Worm (Caenorhabditis elegans) whole organism, L2 larva: Measurements from ENCODE around the gene Y41C4A.11.

Source experiments
- C34F6.9 ChIP-seq: fragments of 150-350 bp; optimal IDR thresholded peaks from 2 replicates; lab custom pipeline; 2014; ENCODE audit warnings: missing biosample characterization, missing genetic modification characterization
- F13H6.1 ChIP-seq: sonication (generic microtip); optimal IDR thresholded peaks from 2 replicates; lab custom pipeline; 2016; ENCODE audit warnings: missing genetic modification characterization, missing compliant biosample characterization
- R02D3.7 ChIP-seq: fragments of 150-350 bp; optimal IDR thresholded peaks from 2 replicates; lab custom pipeline; 2014; ENCODE audit warnings: missing biosample characterization, missing genetic modification characterization
- Y55F3AM.14 ChIP-seq: fragments of 200-800 bp; sonication (Bioruptor generic); optimal IDR thresholded peaks from 2 replicates; lab custom pipeline; 2018; ENCODE audit warnings: mild to moderate bottlenecking, missing genetic modification characterization, missing compliant biosample characterization
- ama-1 ChIP-seq: fragments of 150-350 bp; optimal IDR thresholded peaks from 2 replicates; lab custom pipeline; 2018; ENCODE audit warnings: inconsistent platforms
- blmp-1 ChIP-seq: sonication (generic microtip); optimal IDR thresholded peaks from 2 replicates; lab custom pipeline; 2017; ENCODE audit warnings: missing genetic modification characterization, mild to moderate bottlenecking, missing compliant biosample characterization, antibody characterized with exemption, moderate library complexity; ENCODE audit not compliant: insufficient read depth
- ceh-16 ChIP-seq: fragments of 150-350 bp; optimal IDR thresholded peaks from 2 replicates; lab custom pipeline; 2014; ENCODE audit warnings: missing biosample characterization, missing genetic modification characterization
- ceh-82 ChIP-seq: fragments of 150-350 bp; optimal IDR thresholded peaks from 2 replicates; lab custom pipeline; 2014; ENCODE audit warnings: missing biosample characterization, missing genetic modification characterization
- crh-2 ChIP-seq: sonication (generic microtip); optimal IDR thresholded peaks from 2 replicates; lab custom pipeline; 2017; ENCODE audit warnings: missing biosample characterization, missing genetic modification characterization
- dmd-4 ChIP-seq: sonication (generic microtip); optimal IDR thresholded peaks from 2 replicates; lab custom pipeline; 2017; ENCODE audit warnings: missing biosample characterization, missing genetic modification characterization
- egl-27 ChIP-seq: sonication (generic microtip); optimal IDR thresholded peaks from 3 replicates; lab custom pipeline; 2017; ENCODE audit warnings: missing biosample characterization, missing genetic modification reagents, missing genetic modification characterization
- elt-1 ChIP-seq: fragments of 150-350 bp; optimal IDR thresholded peaks from 2 replicates; lab custom pipeline; 2014; ENCODE audit warnings: missing biosample characterization, missing genetic modification characterization
- fos-1 ChIP-seq: fragments of 150-350 bp; optimal IDR thresholded peaks from 2 replicates; lab custom pipeline; 2014; ENCODE audit warnings: missing biosample characterization, missing genetic modification characterization
- gmeb-1 ChIP-seq: fragments of 150-350 bp; optimal IDR thresholded peaks from 2 replicates; lab custom pipeline; 2014; ENCODE audit warnings: missing biosample characterization, missing genetic modification characterization
- lin-11 ChIP-seq: fragments of 150-350 bp; sonication (generic microtip); optimal IDR thresholded peaks from 2 replicates; lab custom pipeline; 2014; ENCODE audit warnings: missing biosample characterization, missing genetic modification characterization, inconsistent platforms, mixed read lengths
- lin-13 ChIP-seq: fragments of 150-350 bp; optimal IDR thresholded peaks from 2 replicates; lab custom pipeline; 2014; ENCODE audit warnings: missing biosample characterization, missing genetic modification reagents, missing genetic modification characterization
- lsy-2 ChIP-seq, 2 experiments: fragments of 150-350 bp in 1 of 2; sonication (generic microtip) in 1 of 2; optimal IDR thresholded peaks; 2 replicates each; lab custom pipeline; 2014 to 2017; ENCODE audit warnings: missing biosample characterization in 2 of 2, missing genetic modification characterization in 2 of 2
- mab-5 ChIP-seq: fragments of 150-350 bp; optimal IDR thresholded peaks from 2 replicates; lab custom pipeline; 2014; ENCODE audit warnings: missing biosample characterization, missing genetic modification characterization
- mbf-1 ChIP-seq: sonication (generic microtip); optimal IDR thresholded peaks from 2 replicates; lab custom pipeline; 2017; ENCODE audit warnings: missing biosample characterization, missing genetic modification characterization
- mdl-1 ChIP-seq, 2 experiments: fragments of 150-350 bp in 1 of 2; sonication (generic microtip) in 1 of 2; optimal IDR thresholded peaks; 2 replicates each; lab custom pipeline; 2017; ENCODE audit warnings: missing biosample characterization in 2 of 2, missing genetic modification characterization in 2 of 2
- nhr-11 ChIP-seq: fragments of 150-350 bp; optimal IDR thresholded peaks from 2 replicates; lab custom pipeline; 2014; ENCODE audit warnings: missing biosample characterization, missing genetic modification characterization
- nhr-12 ChIP-seq: fragments of 150-350 bp; optimal IDR thresholded peaks from 2 replicates; lab custom pipeline; 2014; ENCODE audit warnings: missing biosample characterization, missing genetic modification characterization
- nhr-129 ChIP-seq: fragments of 150-350 bp; optimal IDR thresholded peaks from 2 replicates; lab custom pipeline; 2014; ENCODE audit warnings: missing biosample characterization, missing genetic modification characterization
- nhr-21 ChIP-seq: fragments of 150-350 bp; optimal IDR thresholded peaks from 2 replicates; lab custom pipeline; 2014; ENCODE audit warnings: missing biosample characterization, missing genetic modification characterization
- nhr-23 ChIP-seq: fragments of 150-350 bp; optimal IDR thresholded peaks from 2 replicates; lab custom pipeline; 2014; ENCODE audit warnings: missing biosample characterization, missing genetic modification reagents, missing genetic modification characterization
- nhr-237 ChIP-seq: fragments of 150-350 bp; optimal IDR thresholded peaks from 2 replicates; lab custom pipeline; 2014; ENCODE audit warnings: missing biosample characterization, missing genetic modification characterization
- nhr-25 ChIP-seq: fragments of 150-350 bp; sonication (generic microtip); optimal IDR thresholded peaks from 3 replicates; lab custom pipeline; 2014; ENCODE audit warnings: missing biosample characterization, missing genetic modification characterization
- nhr-6 ChIP-seq: fragments of 150-350 bp; optimal IDR thresholded peaks from 2 replicates; lab custom pipeline; 2014; ENCODE audit warnings: missing biosample characterization, missing genetic modification characterization
- nhr-77 ChIP-seq: fragments of 150-350 bp; optimal IDR thresholded peaks from 2 replicates; lab custom pipeline; 2014; ENCODE audit warnings: missing biosample characterization, missing genetic modification characterization
- peb-1 ChIP-seq: fragments of 150-350 bp; optimal IDR thresholded peaks from 2 replicates; lab custom pipeline; 2014; ENCODE audit warnings: missing biosample characterization, missing genetic modification characterization
- sem-4 ChIP-seq: fragments of 150-350 bp; optimal IDR thresholded peaks from 2 replicates; lab custom pipeline; 2014; ENCODE audit warnings: missing biosample characterization, missing genetic modification reagents, missing genetic modification characterization
- sma-3 ChIP-seq: sonication (generic microtip); optimal IDR thresholded peaks from 2 replicates; lab custom pipeline; 2016; ENCODE audit warnings: missing genetic modification reagents, missing genetic modification characterization, missing compliant biosample characterization
- sma-9 ChIP-seq, 2 experiments: fragments of 150-350 bp in 1 of 2; sonication (generic microtip) in 1 of 2; optimal IDR thresholded peaks; 2 replicates each; lab custom pipeline; 2014 to 2016; ENCODE audit warnings: missing genetic modification characterization in 2 of 2, mild to moderate bottlenecking in 1 of 2, missing biosample characterization in 1 of 2, missing compliant biosample characterization in 1 of 2, missing genetic modification reagents in 1 of 2, moderate library complexity in 1 of 2
- unc-39 ChIP-seq: fragments of 150-350 bp; optimal IDR thresholded peaks from 2 replicates; lab custom pipeline; 2014; ENCODE audit warnings: missing biosample characterization, missing genetic modification characterization
- unc-55 ChIP-seq: fragments of 150-350 bp; sonication (generic microtip); optimal IDR thresholded peaks from 3 replicates; lab custom pipeline; 2014; ENCODE audit warnings: missing biosample characterization, missing genetic modification reagents, missing genetic modification characterization
- unc-62 ChIP-seq: fragments of 150-350 bp; optimal IDR thresholded peaks from 2 replicates; lab custom pipeline; 2014; ENCODE audit warnings: missing biosample characterization, missing genetic modification reagents, missing genetic modification characterization
- zag-1 ChIP-seq: fragments of 150-350 bp; optimal IDR thresholded peaks from 2 replicates; lab custom pipeline; 2014; ENCODE audit warnings: missing biosample characterization, missing genetic modification characterization
- ztf-1 ChIP-seq: fragments of 200-800 bp; sonication (Bioruptor generic); conservative IDR thresholded peaks from 2 replicates; pipeline ENCODE4 v1.3.6; 2022; ENCODE audit warnings: missing genetic modification characterization, missing compliant biosample characterization
- ztf-4 ChIP-seq: fragments of 150-350 bp; optimal IDR thresholded peaks from 2 replicates; lab custom pipeline; 2014; ENCODE audit warnings: missing biosample characterization, missing genetic modification characterization

The Y41C4A.11 gene

ce11 chrIII:11683790-11684189 is 35.9 kb upstream of the Y41C4A.11 start:
- TF ChIP-seq crh-2 (tag; lab: Kevin White, UChicago): no peak
- no peak for TF ChIP-seq elt-1 (tag; lab: Kevin White, UChicago)
- no peak for TF ChIP-seq zag-1 (tag; lab: Kevin White, UChicago)
- TF ChIP-seq mab-5 (tag; lab: Kevin White, UChicago): no peak
- no peak for TF ChIP-seq ceh-82
- no peak for TF ChIP-seq lin-11 (tag; lab: Kevin White, UChicago)
- TF ChIP-seq nhr-237 (tag; lab: Kevin White, UChicago): no peak
- no peak for TF ChIP-seq R02D3.7 (tag; lab: Kevin White, UChicago)
- no peak for TF ChIP-seq ztf-4 (tag; lab: Kevin White, UChicago)
- no peak for TF ChIP-seq unc-39 (tag; lab: Kevin White, UChicago)
- no peak for TF ChIP-seq nhr-11
- no peak for TF ChIP-seq nhr-77 (tag; lab: Kevin White, UChicago)
- no peak for TF ChIP-seq dmd-4 (tag; lab: Kevin White, UChicago)
- TF ChIP-seq unc-55 (GFP tag; lab: Kevin White, UChicago): no peak
- no peak for TF ChIP-seq Y55F3AM.14 (GFP tag; lab: Kevin White, UChicago)
- TF ChIP-seq sem-4: no peak

DNA sequence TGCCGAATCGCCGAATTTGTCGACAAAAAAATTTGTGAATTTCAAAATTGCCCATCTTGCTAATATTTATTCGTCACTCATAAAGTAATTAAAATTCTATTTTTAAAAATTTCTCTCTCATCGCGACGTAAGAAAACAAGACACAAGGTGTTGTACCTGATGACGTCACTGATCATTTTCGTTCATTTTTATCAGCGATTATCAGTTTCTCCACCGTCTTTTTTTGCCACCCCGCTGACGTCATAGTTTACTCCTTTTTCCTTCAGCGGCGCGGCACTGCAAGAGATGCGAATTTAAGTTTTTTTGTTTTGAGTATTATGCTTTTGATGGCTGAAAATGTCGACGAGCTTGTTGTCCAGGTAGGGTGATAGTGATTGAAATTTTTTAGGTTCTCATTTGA is 34.9 kb upstream of the Y41C4A.11 start:
- TF ChIP-seq sem-4: no peak
- TF ChIP-seq gmeb-1: peak; percentile 19
- TF ChIP-seq nhr-23: no peak
- no peak for TF ChIP-seq blmp-1 (tag; lab: Kevin White, UChicago)
- peak; percentile 66 for TF ChIP-seq fos-1 (tag; lab: Kevin White, UChicago)
- TF ChIP-seq mbf-1 (tag; lab: Kevin White, UChicago): no peak
- TF ChIP-seq sma-3 (GFP tag; lab: Kevin White, UChicago): peak; percentile 44
- peak; percentile 67 for TF ChIP-seq sma-9 (GFP tag; optimal IDR thresholded peaks at IDR 0.05; lab: Kevin White, UChicago)
- no peak for TF ChIP-seq sma-9 (tag; optimal IDR thresholded peaks at IDR 0.05; lab: Kevin White, UChicago)
- peak; percentile 56 for TF ChIP-seq crh-2 (tag; lab: Kevin White, UChicago)
- no peak for TF ChIP-seq lsy-2 (tag; optimal IDR thresholded peaks at IDR 0.05; lab: Kevin White, UChicago)
- TF ChIP-seq egl-27 (tag; lab: Kevin White, UChicago): no peak

ce11 chrIII:11689303-11689702 is 30.4 kb upstream of the Y41C4A.11 start:
- peak; percentile 70 for TF ChIP-seq blmp-1 (tag; lab: Kevin White, UChicago)
- TF ChIP-seq ztf-4 (tag; lab: Kevin White, UChicago): peak; percentile 9
- no peak for TF ChIP-seq lin-11 (tag; lab: Kevin White, UChicago)
- no peak for TF ChIP-seq nhr-12 (tag; lab: Kevin White, UChicago)
- peak; percentile 76 for TF ChIP-seq sma-3 (GFP tag; lab: Kevin White, UChicago)
- peak; percentile 14 for TF ChIP-seq nhr-6 (tag; lab: Kevin White, UChicago)
- TF ChIP-seq fos-1 (tag; lab: Kevin White, UChicago): peak; percentile 96
- TF ChIP-seq Y55F3AM.14 (GFP tag; lab: Kevin White, UChicago): peak; percentile 4
- no peak for TF ChIP-seq nhr-23
- no peak for TF ChIP-seq ceh-82
- peak; percentile 31 for TF ChIP-seq lin-13 (GFP tag; lab: Kevin White, UChicago)
- TF ChIP-seq unc-62 (GFP tag; lab: Kevin White, UChicago): no peak
- no peak for TF ChIP-seq zag-1 (tag; lab: Kevin White, UChicago)
- peak; percentile 50 for TF ChIP-seq egl-27 (tag; lab: Kevin White, UChicago)
- peak; percentile 74 for TF ChIP-seq F13H6.1 (tag; lab: Kevin White, UChicago)
- peak; percentile 75 for TF ChIP-seq nhr-129 (tag; lab: Kevin White, UChicago)
- TF ChIP-seq lsy-2 (tag; optimal IDR thresholded peaks at IDR 0.05; lab: Kevin White, UChicago): peak in 1 of 2 experiments; percentile 57
- no peak for TF ChIP-seq ama-1 (lab: Kevin White, UChicago)
- peak; percentile 90 for TF ChIP-seq crh-2 (tag; lab: Kevin White, UChicago)
- no peak for TF ChIP-seq unc-39 (tag; lab: Kevin White, UChicago)
- no peak for TF ChIP-seq dmd-4 (tag; lab: Kevin White, UChicago)
- no peak for TF ChIP-seq ztf-1 (GFP tag; lab: Robert Waterston, UW)
- TF ChIP-seq mdl-1 (tag; optimal IDR thresholded peaks at IDR 0.05; lab: Kevin White, UChicago): peak in 1 of 2 experiments; percentile 20
- no peak for TF ChIP-seq nhr-11
- TF ChIP-seq sma-9 (GFP tag; optimal IDR thresholded peaks at IDR 0.05; lab: Kevin White, UChicago): peak; percentile 77
- no peak for TF ChIP-seq sma-9 (tag; optimal IDR thresholded peaks at IDR 0.05; lab: Kevin White, UChicago)
- no peak for TF ChIP-seq mab-5 (tag; lab: Kevin White, UChicago)
- no peak for TF ChIP-seq ceh-16 (tag; lab: Kevin White, UChicago)
- no peak for TF ChIP-seq peb-1 (tag; lab: Kevin White, UChicago)
- peak; percentile 57 for TF ChIP-seq nhr-25 (tag; lab: Kevin White, UChicago)
- TF ChIP-seq C34F6.9 (tag; lab: Kevin White, UChicago): peak; percentile 48
- peak; percentile 67 for TF ChIP-seq gmeb-1
- peak; percentile 80 for TF ChIP-seq sem-4
- no peak for TF ChIP-seq R02D3.7 (tag; lab: Kevin White, UChicago)
- peak; percentile 53 for TF ChIP-seq nhr-21 (tag; lab: Kevin White, UChicago)
